Worm (Caenorhabditis elegans) whole organism, L3 larva: ENCODE data around the gene F13D11.4.

Source experiments
- egl-27 ChIP-seq: sonication (generic microtip); optimal IDR thresholded peaks from 4 replicates; lab custom pipeline; 2017; ENCODE audit warnings: missing biosample characterization, missing genetic modification reagents, missing genetic modification characterization
- hmg-11 ChIP-seq: sonication (generic microtip); optimal IDR thresholded peaks from 2 replicates; lab custom pipeline; 2016; ENCODE audit warnings: missing genetic modification characterization, missing compliant biosample characterization
- lin-39 ChIP-seq: fragments of 150-350 bp; optimal IDR thresholded peaks from 2 replicates; lab custom pipeline; 2018; ENCODE audit warnings: missing biosample characterization, missing genetic modification reagents, missing genetic modification characterization
- nhr-237 ChIP-seq: fragments of 150-350 bp; optimal IDR thresholded peaks from 2 replicates; lab custom pipeline; 2014; ENCODE audit warnings: missing biosample characterization, missing genetic modification characterization
- nhr-25 ChIP-seq: sonication (generic microtip); optimal IDR thresholded peaks from 2 replicates; lab custom pipeline; 2017; ENCODE audit warnings: missing biosample characterization, missing genetic modification characterization
- nhr-28 ChIP-seq: fragments of 150-350 bp; optimal IDR thresholded peaks from 2 replicates; lab custom pipeline; 2014; ENCODE audit warnings: missing biosample characterization, missing genetic modification characterization
- nhr-76 ChIP-seq: fragments of 150-350 bp; sonication (generic microtip); optimal IDR thresholded peaks from 5 replicates; lab custom pipeline; 2014; ENCODE audit warnings: missing biosample characterization, missing genetic modification characterization
- snpc-4 ChIP-seq: fragments of 150-350 bp; optimal IDR thresholded peaks from 2 replicates; lab custom pipeline; 2014; ENCODE audit warnings: missing biosample characterization, missing genetic modification characterization
- unc-62 ChIP-seq: fragments of 150-350 bp; sonication (generic microtip); optimal IDR thresholded peaks from 4 replicates; lab custom pipeline; 2014; ENCODE audit warnings: missing biosample characterization, missing genetic modification reagents, missing genetic modification characterization
- ztf-11 ChIP-seq: fragments of 150-350 bp; optimal IDR thresholded peaks from 2 replicates; lab custom pipeline; 2014; ENCODE audit warnings: missing biosample characterization, missing genetic modification characterization

- TF ChIP-seq snpc-4 (no peak), unc-62 (no peak), nhr-25 (tag; lab: Kevin White, UChicago) (no peak), nhr-76 (no peak), ztf-11 (tag; lab: Kevin White, UChicago) (no peak), lin-39 (tag; lab: Kevin White, UChicago) (peak; percentile 1), nhr-237 (no peak), hmg-11 (tag; lab: Kevin White, UChicago) (no peak), egl-27 (tag; lab: Kevin White, UChicago) (no peak), nhr-28 (tag; lab: Kevin White, UChicago) (no peak)
Observed at ce11 chrX:5817078-5817477, 17.5 kb downstream of the F13D11.4 start.
